Fruit fly (Drosophila melanogaster): ENCODE results near the gene CG5664.

dm6 chr3L:21441216-21441813 is at the start of gene CG5664:
- TF ChIP-seq Mad (GFP tag; optimal IDR thresholded peaks at IDR 0.05) (no peak), sob (GFP tag; IDR thresholded peaks at IDR 0.05) (no peak), eyg (GFP tag; optimal IDR thresholded peaks at IDR 0.05) (no peak), Aef1 (GFP tag; IDR thresholded peaks at IDR 0.05) (no peak), CG7271 (tag; optimal IDR thresholded peaks at IDR 0.05) (no peak), CG12769 (tag; optimal IDR thresholded peaks at IDR 0.05) (no peak), oc (tag; optimal IDR thresholded peaks at IDR 0.05) (no peak), zen (tag; optimal IDR thresholded peaks at IDR 0.05) (no peak), lmd (GFP tag; IDR thresholded peaks at IDR 0.05) (no peak)
